Fruit fly (Drosophila melanogaster) whole organism, embryonic: ENCODE measurements around the gene Jupiter.

Experiments used
- Aef1 ChIP-seq: fragments of 200-800 bp; sonication (Bioruptor generic); IDR thresholded peaks from 3 replicates; pipeline ENCODE4 v1.3.6; 2022; ENCODE audit warnings: missing biosample characterization, missing genetic modification characterization
- B-H1 ChIP-seq: fragments of 200-800 bp; sonication (Bioruptor generic); IDR thresholded peaks from 3 replicates; pipeline ENCODE4 v1.3.6; 2022; ENCODE audit warnings: missing biosample characterization, missing genetic modification characterization
- Bteb2 ChIP-seq: fragments of 200-800 bp; sonication (Bioruptor generic); optimal IDR thresholded peaks from 2 replicates; lab custom pipeline; 2016; ENCODE audit warnings: missing biosample characterization, missing genetic modification characterization
- CG11695 ChIP-seq: fragments of 200-800 bp; sonication (Bioruptor generic); IDR thresholded peaks from 3 replicates; pipeline ENCODE4 v1.3.6; 2022; ENCODE audit warnings: missing biosample characterization, missing genetic modification characterization
- CG12104 ChIP-seq: fragments of 200-800 bp; sonication (Bioruptor generic); optimal IDR thresholded peaks from 3 replicates; lab custom pipeline; 2016; ENCODE audit warnings: missing biosample characterization, missing genetic modification characterization
- CG12659 ChIP-seq: fragments of 200-800 bp; sonication (Bioruptor generic); optimal IDR thresholded peaks from 3 replicates; lab custom pipeline; 2017; ENCODE audit warnings: mild to moderate bottlenecking, missing biosample characterization, missing genetic modification reagents, missing genetic modification characterization
- CG13287 ChIP-seq: fragments of 200-800 bp; sonication (Bioruptor generic); IDR thresholded peaks from 2 replicates; pipeline ENCODE4 v1.3.6; 2022; ENCODE audit warnings: missing biosample characterization, missing genetic modification characterization; ENCODE audit not compliant: partially characterized antibody
- CG13894 ChIP-seq: fragments of 200-800 bp; sonication (Bioruptor generic); optimal IDR thresholded peaks from 3 replicates; lab custom pipeline; 2018; ENCODE audit warnings: missing biosample characterization, mild to moderate bottlenecking, missing genetic modification characterization, moderate library complexity
- CG1529 ChIP-seq: fragments of 200-800 bp; sonication (Bioruptor generic); optimal IDR thresholded peaks from 3 replicates; lab custom pipeline; 2018; ENCODE audit warnings: missing biosample characterization, missing genetic modification characterization
- CG1603 ChIP-seq: fragments of 200-800 bp; sonication (Bioruptor generic); optimal IDR thresholded peaks from 2 replicates; lab custom pipeline; 2019; ENCODE audit warnings: missing biosample characterization, mild to moderate bottlenecking, missing genetic modification characterization, moderate library complexity
- CG1647 ChIP-seq: fragments of 200-800 bp; sonication (Bioruptor generic); optimal IDR thresholded peaks from 3 replicates; lab custom pipeline; 2016; ENCODE audit warnings: missing biosample characterization, missing genetic modification characterization
- CG16863 ChIP-seq: fragments of 200-800 bp; sonication (Bioruptor generic); optimal IDR thresholded peaks from 3 replicates; lab custom pipeline; 2016; ENCODE audit warnings: missing biosample characterization, missing genetic modification characterization
- CG17359 ChIP-seq: fragments of 200-800 bp; sonication (Bioruptor generic); optimal IDR thresholded peaks from 3 replicates; lab custom pipeline; 2018; ENCODE audit warnings: missing biosample characterization, mild to moderate bottlenecking, missing genetic modification characterization, moderate library complexity
- CG17829 ChIP-seq: fragments of 200-800 bp; optimal IDR thresholded peaks from 2 replicates; lab custom pipeline; 2019; ENCODE audit warnings: missing biosample characterization, mild to moderate bottlenecking, missing genetic modification characterization, moderate library complexity
- CG18262 ChIP-seq: fragments of 200-800 bp; optimal IDR thresholded peaks from 3 replicates; lab custom pipeline; 2019; ENCODE audit warnings: missing biosample characterization, mild to moderate bottlenecking, missing genetic modification characterization, moderate library complexity
- CG2199 ChIP-seq: fragments of 200-800 bp; sonication (Bioruptor generic); IDR thresholded peaks from 3 replicates; pipeline ENCODE4 v1.3.6; 2022; ENCODE audit warnings: missing biosample characterization, missing genetic modification characterization
- CG2889 ChIP-seq: fragments of 200-800 bp; sonication (Bioruptor generic); IDR thresholded peaks from 3 replicates; pipeline ENCODE4 v1.3.6; 2022; ENCODE audit warnings: missing biosample characterization, missing genetic modification characterization
- CG31441 ChIP-seq: fragments of 200-800 bp; sonication (Bioruptor generic); IDR thresholded peaks from 2 replicates; pipeline ENCODE4 v1.3.6; 2022; ENCODE audit warnings: missing biosample characterization, missing genetic modification characterization
- CG4854 ChIP-seq: fragments of 200-800 bp; sonication (Bioruptor generic); optimal IDR thresholded peaks from 2 replicates; lab custom pipeline; 2016; ENCODE audit warnings: missing biosample characterization, missing genetic modification characterization, inconsistent platforms
- CG5245 ChIP-seq: fragments of 200-800 bp; sonication (Bioruptor generic); optimal IDR thresholded peaks from 3 replicates; lab custom pipeline; 2016; ENCODE audit warnings: missing biosample characterization, missing genetic modification characterization
- CG6254 ChIP-seq: fragments of 200-800 bp; sonication (Bioruptor generic); optimal IDR thresholded peaks from 3 replicates; lab custom pipeline; 2017; ENCODE audit warnings: mild to moderate bottlenecking, missing biosample characterization, missing genetic modification reagents, missing genetic modification characterization
- CG6689 ChIP-seq: fragments of 200-800 bp; sonication (Bioruptor generic); IDR thresholded peaks from 2 replicates; pipeline ENCODE4 v1.3.6; 2022; ENCODE audit warnings: missing biosample characterization, missing genetic modification characterization
- CG7928 ChIP-seq: fragments of 200-800 bp; sonication (Bioruptor generic); optimal IDR thresholded peaks from 2 replicates; lab custom pipeline; 2017; ENCODE audit warnings: missing biosample characterization, mild to moderate bottlenecking, missing genetic modification characterization
- CG8089 ChIP-seq: fragments of 200-800 bp; sonication (Bioruptor generic); optimal IDR thresholded peaks from 3 replicates; lab custom pipeline; 2016; ENCODE audit warnings: missing biosample characterization, missing genetic modification characterization
- CG8478 ChIP-seq: fragments of >200 bp; optimal IDR thresholded peaks from 2 replicates; lab custom pipeline; 2018
- CG8924 ChIP-seq: fragments of 200-800 bp; optimal IDR thresholded peaks from 3 replicates; lab custom pipeline; 2019; ENCODE audit warnings: missing biosample characterization, mild to moderate bottlenecking, missing genetic modification characterization, moderate library complexity
- Camta ChIP-seq: fragments of 200-800 bp; sonication (Bioruptor generic); optimal IDR thresholded peaks from 2 replicates; lab custom pipeline; 2016; ENCODE audit warnings: missing biosample characterization, missing genetic modification characterization
- ERR ChIP-seq: fragments of 200-800 bp; sonication (Bioruptor generic); optimal IDR thresholded peaks from 2 replicates; lab custom pipeline; 2016; ENCODE audit warnings: missing biosample characterization, missing genetic modification characterization
- Elba2 ChIP-seq: fragments of 200-800 bp; sonication (Bioruptor generic); optimal IDR thresholded peaks from 3 replicates; lab custom pipeline; 2016; ENCODE audit warnings: missing biosample characterization, missing genetic modification characterization
- Ets97D ChIP-seq: fragments of 200-800 bp; sonication (Bioruptor generic); optimal IDR thresholded peaks from 3 replicates; lab custom pipeline; 2016; ENCODE audit warnings: missing biosample characterization, missing genetic modification characterization
- HLH4C ChIP-seq: fragments of 200-800 bp; sonication (Bioruptor generic); IDR thresholded peaks from 3 replicates; pipeline ENCODE4 v1.3.6; 2022; ENCODE audit warnings: missing biosample characterization, missing genetic modification characterization; ENCODE audit not compliant: partially characterized antibody
- HLHmδ ChIP-seq: fragments of 200-800 bp; sonication (Bioruptor generic); optimal IDR thresholded peaks from 2 replicates; lab custom pipeline; 2018; ENCODE audit warnings: missing biosample characterization, mild to moderate bottlenecking, missing genetic modification characterization, moderate library complexity
- NfI ChIP-seq: fragments of 200-800 bp; sonication (Bioruptor generic); optimal IDR thresholded peaks from 3 replicates; lab custom pipeline; 2018; ENCODE audit warnings: missing biosample characterization, mild to moderate bottlenecking, missing genetic modification characterization, moderate library complexity
- Ravus ChIP-seq: fragments of 200-800 bp; sonication (Bioruptor generic); IDR thresholded peaks from 2 replicates; pipeline ENCODE4 v1.3.6; 2022; ENCODE audit warnings: missing biosample characterization, missing genetic modification characterization
- Sin3A ChIP-seq: fragments of >200 bp; optimal IDR thresholded peaks from 2 replicates; lab custom pipeline; 2018
- Trl ChIP-seq, 3 experiments: fragments of >200 bp in 2 of 3; fragments of 200-800 bp in 1 of 3; sonication (Bioruptor generic) in 1 of 3; optimal IDR thresholded peaks; 2 replicates in 1 of 3; 3 replicates in 2 of 3; lab custom pipeline; 2016 to 2017; ENCODE audit warnings: missing biosample characterization in 1 of 3, missing genetic modification characterization in 1 of 3
- abd-A ChIP-seq: fragments of 200-800 bp; sonication (Bioruptor generic); optimal IDR thresholded peaks from 3 replicates; lab custom pipeline; 2019; ENCODE audit warnings: missing biosample characterization, mild to moderate bottlenecking, missing genetic modification characterization, moderate library complexity
- cas ChIP-seq: fragments of 200-800 bp; sonication (Bioruptor generic); IDR thresholded peaks from 2 replicates; pipeline ENCODE4 v1.3.6; 2022; ENCODE audit warnings: missing biosample characterization, missing genetic modification characterization
- ewg ChIP-seq: fragments of 200-800 bp; sonication (Bioruptor generic); optimal IDR thresholded peaks from 3 replicates; lab custom pipeline; 2017; ENCODE audit warnings: mild to moderate bottlenecking, missing biosample characterization, missing genetic modification reagents, missing genetic modification characterization
- gem ChIP-seq: fragments of 200-800 bp; sonication (Bioruptor generic); optimal IDR thresholded peaks from 2 replicates; lab custom pipeline; 2019; ENCODE audit warnings: missing biosample characterization, mild to moderate bottlenecking, missing genetic modification characterization, moderate library complexity
- ham ChIP-seq: fragments of 200-800 bp; sonication (Bioruptor generic); IDR thresholded peaks from 2 replicates; pipeline ENCODE4 v1.3.6; 2022; ENCODE audit warnings: missing biosample characterization, missing genetic modification characterization
- lilli ChIP-seq: fragments of 200-800 bp; sonication (Bioruptor generic); optimal IDR thresholded peaks from 3 replicates; lab custom pipeline; 2016; ENCODE audit warnings: missing biosample characterization, missing genetic modification characterization
- lov ChIP-seq, 2 experiments: fragments of 200-800 bp in 1 of 2; fragments of >200 bp in 1 of 2; sonication (Bioruptor generic) in 1 of 2; IDR thresholded peaks in 1 of 2; optimal IDR thresholded peaks in 1 of 2; 2 replicates in 1 of 2; 3 replicates in 1 of 2; pipeline versions ENCODE4 v1.3.6 to Lab custom; 2017 to 2022; ENCODE audit warnings: missing biosample characterization in 1 of 2, missing genetic modification characterization in 1 of 2
- mirr ChIP-seq: fragments of 200-800 bp; sonication (Bioruptor generic); optimal IDR thresholded peaks from 3 replicates; lab custom pipeline; 2018; ENCODE audit warnings: missing biosample characterization, mild to moderate bottlenecking, missing genetic modification characterization
- onecut ChIP-seq: fragments of 200-800 bp; sonication (Bioruptor generic); IDR thresholded peaks from 2 replicates; pipeline ENCODE4 v1.3.6; 2022; ENCODE audit warnings: missing biosample characterization, missing genetic modification characterization
- prd ChIP-seq, 3 experiments: fragments of >200 bp in 2 of 3; fragments of 200-800 bp in 1 of 3; sonication (Bioruptor generic) in 1 of 3; optimal IDR thresholded peaks in 2 of 3; IDR thresholded peaks in 1 of 3; 2 replicates in 2 of 3; 3 replicates in 1 of 3; pipeline versions ENCODE4 v1.3.6 to Lab custom; 2017 to 2022; ENCODE audit warnings: missing biosample characterization in 1 of 3, missing genetic modification characterization in 1 of 3
- sqz ChIP-seq: fragments of 200-800 bp; sonication (Bioruptor generic); optimal IDR thresholded peaks from 3 replicates; lab custom pipeline; 2018; ENCODE audit warnings: missing biosample characterization, mild to moderate bottlenecking, missing genetic modification characterization
- ssp ChIP-seq: fragments of 200-800 bp; sonication (Bioruptor generic); IDR thresholded peaks from 2 replicates; pipeline ENCODE4 v1.3.6; 2022; ENCODE audit warnings: missing biosample characterization, missing genetic modification characterization
- vvl ChIP-seq: fragments of 200-800 bp; sonication (Bioruptor generic); IDR thresholded peaks from 2 replicates; pipeline ENCODE4 v1.3.6; 2022; ENCODE audit warnings: missing biosample characterization, missing genetic modification characterization
- wdn ChIP-seq: fragments of 200-800 bp; sonication (Bioruptor generic); IDR thresholded peaks from 2 replicates; pipeline ENCODE4 v1.3.6; 2022; ENCODE audit warnings: missing biosample characterization, missing genetic modification characterization

Gene Jupiter

dm6 chr3R:11623025-11623424, 3.3 kb upstream of the Jupiter start, which contains the start of gene CG14711 (continued):
- TF ChIP-seq ham (GFP tag; lab: Robert Waterston, UW) (peak; percentile 46; the same call in 1 of the 2 replicates), prd (optimal IDR thresholded peaks at IDR 0.05; lab: Kevin White, UChicago) (no peak), prd (GFP tag; IDR thresholded peaks at IDR 0.05; lab: Robert Waterston, UW) (peak; percentile 85), lilli (GFP tag; lab: Kevin White, UChicago) (peak; percentile 91), lov (optimal IDR thresholded peaks at IDR 0.05; lab: Kevin White, UChicago) (no peak), lov (GFP tag; IDR thresholded peaks at IDR 0.05; lab: Robert Waterston, UW) (peak; percentile 83; the same call in 2 of the 3 replicates), ssp (GFP tag; lab: Robert Waterston, UW) (peak; percentile 52), B-H1 (GFP tag; lab: Robert Waterston, UW) (peak; percentile 67; the same call in 2 of the 3 replicates), CG31441 (GFP tag; lab: Robert Waterston, UW) (no peak; the same call in 1 of the 2 replicates), CG18262 (tag; lab: Kevin White, UChicago) (peak; percentile 83), HLHmδ (GFP tag; lab: Kevin White, UChicago) (no peak), CG1647 (GFP tag; lab: Kevin White, UChicago) (peak; percentile 67), ERR (no peak), CG1603 (peak; percentile 46), Elba2 (no peak), Bteb2 (GFP tag; lab: Kevin White, UChicago) (peak; percentile 70), onecut (GFP tag; lab: Robert Waterston, UW) (peak; percentile 71), CG12659 (GFP tag; lab: Kevin White, UChicago) (peak; percentile 92), CG7928 (GFP tag; lab: Kevin White, UChicago) (peak; percentile 14), CG4854 (GFP tag; lab: Kevin White, UChicago) (peak; percentile 65), wdn (GFP tag; lab: Robert Waterston, UW) (peak; percentile 78), abd-A (no peak), Ets97D (peak; percentile 78), CG13894 (tag; lab: Kevin White, UChicago) (peak; percentile 88), Camta (peak; percentile 70), NfI (GFP tag; lab: Kevin White, UChicago) (peak; percentile 85), gem (tag; lab: Kevin White, UChicago) (peak; percentile 93), Aef1 (peak; percentile 75), HLH4C (GFP tag; lab: Robert Waterston, UW) (peak; percentile 77), CG8478 (no peak), CG8089 (GFP tag; lab: Kevin White, UChicago) (peak; percentile 63), CG8924 (tag; lab: Kevin White, UChicago) (peak; percentile 88), CG5245 (GFP tag; lab: Kevin White, UChicago) (peak; percentile 78), CG13287 (GFP tag; lab: Robert Waterston, UW) (peak; percentile 92), ewg (GFP tag; lab: Kevin White, UChicago) (peak; percentile 66), CG17359 (peak; percentile 86), CG12104 (GFP tag; lab: Kevin White, UChicago) (peak; percentile 74), CG6689 (GFP tag; lab: Robert Waterston, UW) (peak; percentile 81), CG2199 (0 out of 3 replicates have a peak, but pooled peaks have one; percentile 43), Ravus (GFP tag; lab: Robert Waterston, UW) (no peak), CG17829 (tag; lab: Kevin White, UChicago) (peak; percentile 90), vvl (GFP tag; lab: Robert Waterston, UW) (peak; percentile 93), Sin3A (peak; percentile 40), CG6254 (peak; percentile 72), cas (GFP tag; lab: Robert Waterston, UW) (peak; percentile 73), CG1529 (GFP tag; lab: Kevin White, UChicago) (peak; percentile 69), sqz (no peak), CG2889 (GFP tag; lab: Robert Waterston, UW) (peak; percentile 78), Trl (optimal IDR thresholded peaks at IDR 0.05; lab: Kevin White, UChicago) (no peak), Trl (GFP tag; optimal IDR thresholded peaks at IDR 0.05; lab: Kevin White, UChicago) (peak; percentile 77), CG11695 (GFP tag; lab: Robert Waterston, UW) (peak; percentile 82), mirr (GFP tag; lab: Kevin White, UChicago) (peak; percentile 58), CG16863 (GFP tag; lab: Kevin White, UChicago) (peak; percentile 67)
